Fruit fly (Drosophila melanogaster): ENCODE data around the gene Fpgs2.

The Fpgs2 gene

DNA sequence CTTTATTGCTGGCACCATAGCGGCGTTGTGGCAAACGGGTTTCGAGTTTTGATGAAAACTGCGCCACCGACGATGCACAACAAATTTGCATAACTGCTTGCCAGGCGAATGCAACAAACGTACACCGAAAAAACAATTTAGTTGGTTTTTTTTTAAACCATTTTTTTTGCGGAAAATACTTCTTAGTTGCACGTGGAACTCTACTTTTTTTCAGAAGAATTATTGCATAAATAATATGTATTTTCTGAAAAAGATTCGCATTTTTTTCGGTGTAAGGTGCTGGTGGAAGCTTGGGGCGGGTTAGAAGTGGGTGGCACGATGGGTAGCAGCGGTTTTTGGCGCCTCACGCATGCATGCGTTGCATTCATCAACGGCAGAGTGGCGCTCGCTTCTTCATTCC lies 32.9 kb downstream of the Fpgs2 start (continued):
- TF ChIP-seq CG8765 (GFP tag; IDR thresholded peaks at IDR 0.05) (no peak), CG15269 (tag; optimal IDR thresholded peaks at IDR 0.05) (no peak), nau (GFP tag; optimal IDR thresholded peaks at IDR 0.05) (no peak), CG11247 (GFP tag; IDR thresholded peaks at IDR 0.05) (no peak), Nf-YC (tag; optimal IDR thresholded peaks at IDR 0.05) (no peak), kay (GFP tag; optimal IDR thresholded peaks at IDR 0.05) (no peak), her (GFP tag; optimal IDR thresholded peaks at IDR 0.05) (no peak), CG1233 (GFP tag; optimal IDR thresholded peaks at IDR 0.05) (no peak), CG16779 (GFP tag; IDR thresholded peaks at IDR 0.05) (no peak), CG11695 (GFP tag; IDR thresholded peaks at IDR 0.05) (no peak), Atf6 (GFP tag; IDR thresholded peaks at IDR 0.05) (no peak), pfk (GFP tag; optimal IDR thresholded peaks at IDR 0.05) (no peak), CG15696 (tag; optimal IDR thresholded peaks at IDR 0.05) (no peak), twi (tag; optimal IDR thresholded peaks at IDR 0.05) (no peak), stc (GFP tag; IDR thresholded peaks at IDR 0.05) (no peak), CG9727 (GFP tag; optimal IDR thresholded peaks at IDR 0.05) (no peak), Aef1 (GFP tag; IDR thresholded peaks at IDR 0.05) (no peak), Side (GFP tag; optimal IDR thresholded peaks at IDR 0.05) (no peak), inv (GFP tag; IDR thresholded peaks at IDR 0.05; ENCODE audit: partially characterized antibody) (no peak), ATbp (GFP tag; optimal IDR thresholded peaks at IDR 0.05) (peak; percentile 18), CG7556 (GFP tag; optimal IDR thresholded peaks at IDR 0.05) (no peak), pb (GFP tag; optimal IDR thresholded peaks at IDR 0.05) (no peak), CG2889 (GFP tag; IDR thresholded peaks at IDR 0.05) (no peak), CG16863 (GFP tag; optimal IDR thresholded peaks at IDR 0.05) (no peak), Antp (GFP tag; optimal IDR thresholded peaks at IDR 0.05) (no peak), kah (GFP tag; optimal IDR thresholded peaks at IDR 0.05) (no peak), Myb (GFP tag; optimal IDR thresholded peaks at IDR 0.05) (no peak), H15 (GFP tag; IDR thresholded peaks at IDR 0.05) (no peak), Lhr (GFP tag; optimal IDR thresholded peaks at IDR 0.05) (no peak), CG10267 (tag; optimal IDR thresholded peaks at IDR 0.05) (no peak), CG7786 (GFP tag; optimal IDR thresholded peaks at IDR 0.05) (no peak), ab (GFP tag; optimal IDR thresholded peaks at IDR 0.05) (no peak), Bteb2 (GFP tag; optimal IDR thresholded peaks at IDR 0.05) (no peak), CG17385 (GFP tag; optimal IDR thresholded peaks at IDR 0.05) (no peak), Doc3 (GFP tag; IDR thresholded peaks at IDR 0.05; ENCODE audit: partially characterized antibody) (no peak), CG32772 (GFP tag; IDR thresholded peaks at IDR 0.05) (0 out of 2 replicates have a peak, but pooled peaks have one; percentile 8), seq (GFP tag; IDR thresholded peaks at IDR 0.05) (0 out of 2 replicates have a peak, but pooled peaks have one; percentile 31), ash1 (GFP tag; optimal IDR thresholded peaks at IDR 0.05) (no peak), CG12942 (GFP tag; optimal IDR thresholded peaks at IDR 0.05) (no peak), CG10654 (GFP tag; optimal IDR thresholded peaks at IDR 0.05) (no peak), gsb (GFP tag; IDR thresholded peaks at IDR 0.05) (no peak), Dek (tag; optimal IDR thresholded peaks at IDR 0.05) (no peak), gem (tag; optimal IDR thresholded peaks at IDR 0.05) (peak; percentile 44), CG17829 (tag; optimal IDR thresholded peaks at IDR 0.05) (no peak), Max (GFP tag; optimal IDR thresholded peaks at IDR 0.05) (no peak), Sox102F (GFP tag; optimal IDR thresholded peaks at IDR 0.05) (peak; percentile 66), lov (optimal IDR thresholded peaks at IDR 0.05) (no peak), lov (GFP tag; IDR thresholded peaks at IDR 0.05) (no peak), sna (GFP tag; IDR thresholded peaks at IDR 0.05; ENCODE audit: partially characterized antibody) (no peak), CG34376 (GFP tag; optimal IDR thresholded peaks at IDR 0.05) (no peak), CG4424 (GFP tag; optimal IDR thresholded peaks at IDR 0.05) (no peak), Six4 (GFP tag; optimal IDR thresholded peaks at IDR 0.05) (no peak), CG17568 (GFP tag; optimal IDR thresholded peaks at IDR 0.05) (no peak)

Measured in whole organism, embryonic.